Fruit fly (Drosophila melanogaster): ENCODE measurements around the gene sty.
A peak's percentile ranks its signal among the peaks of the same experiment; 100 is the strongest.

Gene sty

dm6 chr3L:3431061-3431648 lies 6.4 kb upstream of the sty start (continued):
- TF ChIP-seq trem (tag; optimal IDR thresholded peaks at IDR 0.05) (no peak), mirr (GFP tag; optimal IDR thresholded peaks at IDR 0.05) (peak; percentile 59), CG32772 (GFP tag; IDR thresholded peaks at IDR 0.05) (no peak), sens (GFP tag) (no peak), CG6683 (GFP tag; optimal IDR thresholded peaks at IDR 0.05) (no peak), CrebB (tag; optimal IDR thresholded peaks at IDR 0.05) (no peak), Neu2 (GFP tag; optimal IDR thresholded peaks at IDR 0.05; ENCODE audit: borderline replicate concordance) (no peak), lmd (GFP tag; IDR thresholded peaks at IDR 0.05) (no peak), CG8765 (GFP tag; IDR thresholded peaks at IDR 0.05) (no peak), CG2120 (GFP tag; optimal IDR thresholded peaks at IDR 0.05) (no peak), tap (tag; optimal IDR thresholded peaks at IDR 0.05) (no peak), CG13424 (tag; optimal IDR thresholded peaks at IDR 0.05) (no peak), Ptx1 (GFP tag; IDR thresholded peaks at IDR 0.05) (0 out of 2 replicates have a peak, but pooled peaks have one; percentile 7), emc (GFP tag; optimal IDR thresholded peaks at IDR 0.05) (no peak), Sry-δ (GFP tag; optimal IDR thresholded peaks at IDR 0.05) (no peak), HHEX (GFP tag; optimal IDR thresholded peaks at IDR 0.05) (no peak), CG3726 (GFP tag; IDR thresholded peaks at IDR 0.05) (no peak), Rfx (GFP tag; IDR thresholded peaks at IDR 0.05) (no peak), nerfin-2 (GFP tag; IDR thresholded peaks at IDR 0.05; ENCODE audit: partially characterized antibody) (no peak), az2 (GFP tag; optimal IDR thresholded peaks at IDR 0.05) (no peak), bsh (GFP tag; optimal IDR thresholded peaks at IDR 0.05) (no peak), ssp (GFP tag; IDR thresholded peaks at IDR 0.05) (no peak), crol (GFP tag; IDR thresholded peaks at IDR 0.05) (peak; percentile 50), chif (GFP tag; optimal IDR thresholded peaks at IDR 0.05) (no peak), hkb (optimal IDR thresholded peaks at IDR 0.05) (no peak), hkb (GFP tag; IDR thresholded peaks at IDR 0.05) (no peak), grau (tag; optimal IDR thresholded peaks at IDR 0.05) (no peak), CG18599 (GFP tag; optimal IDR thresholded peaks at IDR 0.05) (peak; percentile 38), Dip3 (GFP tag; optimal IDR thresholded peaks at IDR 0.05) (no peak), CG7786 (GFP tag; optimal IDR thresholded peaks at IDR 0.05) (no peak), CG12744 (GFP tag; optimal IDR thresholded peaks at IDR 0.05) (no peak), chinmo (GFP tag; IDR thresholded peaks at IDR 0.05; ENCODE audit: partially characterized antibody) (0 out of 4 replicates have a peak, but pooled peaks have one; percentile 19), sna (GFP tag; IDR thresholded peaks at IDR 0.05; ENCODE audit: partially characterized antibody) (no peak), bowl (GFP tag; IDR thresholded peaks at IDR 0.05) (no peak), CG13287 (GFP tag; IDR thresholded peaks at IDR 0.05; ENCODE audit: partially characterized antibody) (no peak), MBD-R2 (GFP tag; IDR thresholded peaks at IDR 0.05) (no peak), zen2 (GFP tag; IDR thresholded peaks at IDR 0.05; ENCODE audit: partially characterized antibody) (no peak), org-1 (GFP tag; optimal IDR thresholded peaks at IDR 0.05) (no peak), CG10959 (GFP tag; IDR thresholded peaks at IDR 0.05) (no peak), CG15696 (tag; optimal IDR thresholded peaks at IDR 0.05) (no peak), lab (GFP tag; optimal IDR thresholded peaks at IDR 0.05) (peak; percentile 92), ranshi (GFP tag; IDR thresholded peaks at IDR 0.05) (no peak), dpn (GFP tag; optimal IDR thresholded peaks at IDR 0.05) (no peak), gt (GFP tag; IDR thresholded peaks at IDR 0.05) (no peak), danr (GFP tag; IDR thresholded peaks at IDR 0.05) (no peak), pros (GFP tag; optimal IDR thresholded peaks at IDR 0.05) (no peak), CG7928 (GFP tag; optimal IDR thresholded peaks at IDR 0.05) (no peak), CG30403 (GFP tag; optimal IDR thresholded peaks at IDR 0.05) (no peak), CG18011 (GFP tag; optimal IDR thresholded peaks at IDR 0.05) (no peak), gro (GFP tag; optimal IDR thresholded peaks at IDR 0.05) (peak; percentile 20), CG2202 (tag; optimal IDR thresholded peaks at IDR 0.05) (no peak)
